Worm (Caenorhabditis elegans) whole organism, dauer: ENCODE measurements around the gene F54E2.5.

Experiments used
- unc-62 ChIP-seq: sonication (generic microtip); optimal IDR thresholded peaks from 2 replicates; lab custom pipeline; 2017; ENCODE audit warnings: missing biosample characterization, missing genetic modification reagents, missing genetic modification characterization

Gene F54E2.5

DNA sequence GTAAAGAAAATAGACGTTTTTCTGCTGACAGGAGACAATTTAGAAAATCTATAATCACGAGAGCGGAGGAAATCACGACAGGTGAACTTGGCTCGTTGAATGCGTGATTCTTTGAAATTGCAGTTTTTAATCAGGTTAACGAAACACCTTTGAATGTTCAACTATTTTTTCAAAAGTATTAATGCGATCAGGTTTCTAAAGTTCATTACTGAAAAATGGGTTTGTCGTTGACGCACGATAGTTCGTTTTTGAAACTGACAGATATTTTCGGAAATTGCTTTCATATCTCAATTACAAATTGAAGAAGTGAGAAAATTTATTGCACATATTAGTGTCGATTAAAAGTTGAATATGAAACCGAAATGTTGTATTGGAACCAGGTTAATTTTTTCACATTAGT lies at the start of gene F54E2.5:
F54E2.5 (minus strand) TSS at position 101 of the 400 bp plus-strand sequence.
- TF ChIP-seq unc-62: no peak

DNA sequence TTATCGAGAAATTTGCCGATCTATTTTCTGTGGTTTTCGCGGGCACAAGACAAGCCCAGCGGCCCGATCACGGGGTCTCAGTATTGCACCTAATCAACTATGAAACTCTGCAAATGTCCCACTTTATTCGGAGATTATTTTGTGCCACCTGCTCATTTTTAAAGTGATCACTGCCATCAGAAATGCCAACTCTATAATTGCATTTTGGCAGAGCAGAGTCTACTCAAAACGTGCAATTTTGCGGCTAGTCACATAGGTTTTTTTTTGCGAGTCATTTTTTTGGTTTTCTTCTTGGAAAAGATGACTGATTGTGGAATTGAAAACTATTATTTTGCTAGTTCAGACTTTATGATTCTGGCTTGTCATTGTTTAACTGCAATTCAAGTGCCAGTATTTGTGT lies 49.0 kb upstream of the F54E2.5 start, which contains the start of gene srh-240:
srh-240 (plus strand) TSS at position 301 of the 400 bp plus-strand sequence.
- TF ChIP-seq unc-62: no peak

DNA sequence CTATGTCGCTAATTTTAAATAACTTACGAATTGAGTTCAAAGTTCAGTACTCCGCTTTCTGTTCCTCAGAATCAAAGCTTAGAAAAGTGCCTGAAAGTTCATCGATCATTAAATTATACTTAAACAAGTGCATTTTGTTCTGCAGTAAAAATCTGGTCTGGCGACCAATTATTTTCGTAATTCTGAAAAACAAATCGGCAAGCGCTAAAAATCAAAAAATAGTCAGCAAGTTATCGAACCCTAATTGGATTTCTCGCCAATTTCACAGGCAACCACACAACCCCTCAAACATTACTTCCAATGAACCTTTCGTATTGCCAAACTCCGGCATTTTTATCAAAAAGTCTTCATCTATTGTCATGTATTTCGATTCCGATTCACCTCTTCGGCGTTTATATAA lies 47.2 kb upstream of the F54E2.5 start, which contains the start of gene srh-272:
srh-272 (plus strand) TSS at position 301 of the 400 bp plus-strand sequence.
- TF ChIP-seq unc-62: no peak

DNA sequence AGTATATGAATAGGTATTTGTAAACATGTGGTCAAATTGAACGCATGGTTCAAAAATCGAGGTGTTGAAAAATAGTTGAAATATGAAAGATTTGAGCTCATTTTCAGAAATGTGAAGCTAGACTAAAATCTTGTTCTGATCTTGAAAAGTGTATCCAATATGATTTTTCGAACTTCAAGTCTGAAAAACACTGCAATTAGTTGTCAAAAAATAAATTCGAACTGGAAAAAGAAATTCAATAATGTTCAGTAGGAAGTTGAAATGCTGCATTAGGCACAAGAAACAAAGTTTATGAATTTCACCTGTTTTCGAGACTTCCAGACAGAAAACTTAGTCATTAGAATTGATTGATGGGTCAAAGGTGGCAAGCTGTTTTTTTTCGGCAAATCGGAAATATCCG lies 45.6 kb upstream of the F54E2.5 start, which contains the start of gene srh-270:
srh-270 (minus strand) TSS at position 101 of the 400 bp plus-strand sequence.
- no peak for TF ChIP-seq unc-62

DNA sequence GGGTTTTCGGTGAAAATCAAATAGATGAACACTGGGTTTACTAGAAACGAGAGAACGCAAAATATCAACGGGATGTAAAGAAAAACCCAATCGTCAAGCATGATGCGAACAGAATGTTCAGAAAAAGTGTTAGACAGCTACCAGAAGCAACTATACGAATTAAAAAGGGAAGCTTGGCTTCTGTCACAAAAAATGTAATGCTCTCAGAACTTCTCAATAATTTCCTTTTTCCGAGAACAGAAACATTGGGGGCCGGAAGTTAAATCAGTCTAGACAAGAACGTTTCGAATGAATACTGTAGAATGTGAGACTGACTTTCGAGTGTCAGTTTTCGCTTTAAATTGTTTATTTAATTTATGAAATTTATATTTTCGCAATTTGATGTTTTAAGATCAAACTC lies 43.9 kb upstream of the F54E2.5 start, which contains the start of gene srj-54:
srj-54 (minus strand) TSS at position 101 of the 400 bp plus-strand sequence.
- TF ChIP-seq unc-62: no peak

DNA sequence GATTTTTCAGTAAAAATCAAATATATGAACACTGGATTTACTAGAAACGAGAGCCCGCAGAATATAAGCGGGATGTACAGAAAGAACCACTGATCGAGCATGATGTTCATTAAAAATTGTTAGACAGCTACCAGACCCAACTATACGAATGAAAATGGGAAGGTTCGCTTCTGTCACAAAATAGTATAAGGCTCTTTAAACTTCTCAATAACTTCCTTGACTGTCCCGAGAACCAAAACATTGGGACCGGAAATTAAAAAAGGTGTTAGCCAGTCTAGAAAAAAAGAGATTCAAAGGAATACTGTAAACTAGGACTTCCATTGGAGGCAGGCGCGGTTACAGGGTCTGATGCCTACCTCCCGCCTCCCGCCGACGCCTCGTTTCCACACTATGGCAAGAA lies 42.0 kb upstream of the F54E2.5 start, which contains the start of gene srj-55:
srj-55 (minus strand) TSS at position 101 of the 400 bp plus-strand sequence.
- TF ChIP-seq unc-62: no peak

DNA sequence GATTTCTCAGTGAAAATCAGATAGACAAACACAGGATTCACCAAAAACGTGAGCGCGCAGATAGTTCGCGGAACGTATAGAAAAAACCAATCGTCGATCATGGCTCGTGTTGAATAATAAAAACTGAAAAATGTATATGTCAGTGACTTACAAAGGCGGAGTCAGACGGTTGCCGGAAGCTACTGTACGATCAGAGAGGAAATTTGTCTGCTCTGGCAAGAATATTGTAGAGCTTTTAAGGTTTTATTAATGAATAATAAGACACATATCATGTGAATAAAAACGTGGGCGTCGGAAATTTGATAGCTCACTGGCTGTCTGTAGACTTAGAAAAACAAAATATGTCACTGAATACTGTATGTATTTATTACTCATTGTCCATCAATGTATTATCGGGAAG lies 39.6 kb upstream of the F54E2.5 start, which contains the start of gene srj-57:
srj-57 (minus strand) TSS at position 101 of the 400 bp plus-strand sequence.
- no peak for TF ChIP-seq unc-62

DNA sequence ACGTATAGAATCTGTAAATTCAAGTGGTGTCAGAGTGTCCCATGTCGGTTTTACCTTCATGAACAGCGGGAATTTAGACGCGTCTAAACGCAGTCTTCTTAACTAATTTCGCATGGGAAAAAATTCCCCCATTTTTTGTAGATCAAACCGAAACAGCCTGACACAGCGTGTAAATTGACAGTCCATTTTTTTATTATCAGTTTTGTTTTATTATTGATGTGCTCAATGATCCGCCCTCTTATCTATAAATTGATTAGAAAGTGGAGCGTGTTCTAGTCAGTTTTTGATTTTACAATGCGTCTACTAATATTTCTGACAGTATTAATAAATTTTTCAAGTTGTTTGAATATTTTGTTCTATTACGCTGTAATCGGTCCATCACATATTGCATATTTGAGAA lies 33.2 kb upstream of the F54E2.5 start, which contains the start of gene ugt-53:
ugt-53 (plus strand) TSS at position 273 of the 400 bp plus-strand sequence.
- no peak for TF ChIP-seq unc-62

DNA sequence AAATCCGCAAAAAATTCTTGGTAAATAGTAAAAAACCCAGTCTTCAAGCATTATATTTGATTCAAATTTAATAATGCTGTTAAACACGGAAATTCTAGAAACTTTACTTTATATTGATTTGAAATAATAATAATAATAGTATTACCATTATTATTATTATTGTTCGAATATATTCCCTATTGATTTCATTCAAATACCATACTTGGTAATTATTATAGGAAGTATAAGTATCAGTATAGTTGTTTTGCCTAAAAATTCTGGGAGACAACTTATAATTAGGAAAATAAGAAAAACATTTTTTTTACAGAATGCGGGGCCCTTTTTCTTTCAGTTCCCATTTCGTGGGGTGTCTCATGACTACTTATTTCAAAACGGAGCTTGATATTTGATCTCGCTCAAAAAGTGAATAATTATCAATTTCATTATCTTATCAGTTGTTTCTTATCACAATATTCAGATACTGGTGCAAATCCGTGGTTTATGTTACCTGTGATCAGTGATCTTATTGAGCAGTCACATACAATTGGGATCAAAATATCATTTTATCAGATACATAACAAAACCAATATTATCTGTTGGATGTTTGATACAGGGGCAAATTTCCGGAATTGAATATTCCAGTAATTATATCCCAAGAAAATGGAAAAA lies 32.6 kb upstream of the F54E2.5 start, which contains the start of gene srj-49:
srj-49 (minus strand) TSS at position 51 of the 648 bp plus-strand sequence.
- no peak for TF ChIP-seq unc-62

DNA sequence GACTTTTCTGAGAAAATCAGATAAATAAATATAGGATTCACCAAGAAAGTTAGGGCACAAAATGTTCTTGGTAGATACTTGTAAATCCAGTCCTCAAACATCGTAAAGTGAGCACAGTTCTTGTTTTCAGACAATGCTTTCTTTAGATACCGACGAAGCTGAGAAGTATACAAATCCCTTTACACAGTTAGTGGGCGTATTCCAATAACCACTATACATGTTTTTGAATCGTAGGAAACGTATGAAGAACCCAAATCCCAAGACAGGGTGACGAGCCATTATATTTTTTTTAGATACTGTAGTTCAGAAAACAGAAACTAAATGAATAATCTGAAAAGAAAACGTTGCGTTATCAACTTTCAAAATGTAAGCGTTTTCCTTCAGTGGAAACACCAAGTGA lies 29.9 kb upstream of the F54E2.5 start, which contains the start of gene srj-44:
srj-44 (minus strand) TSS at position 101 of the 400 bp plus-strand sequence.
- TF ChIP-seq unc-62: no peak

DNA sequence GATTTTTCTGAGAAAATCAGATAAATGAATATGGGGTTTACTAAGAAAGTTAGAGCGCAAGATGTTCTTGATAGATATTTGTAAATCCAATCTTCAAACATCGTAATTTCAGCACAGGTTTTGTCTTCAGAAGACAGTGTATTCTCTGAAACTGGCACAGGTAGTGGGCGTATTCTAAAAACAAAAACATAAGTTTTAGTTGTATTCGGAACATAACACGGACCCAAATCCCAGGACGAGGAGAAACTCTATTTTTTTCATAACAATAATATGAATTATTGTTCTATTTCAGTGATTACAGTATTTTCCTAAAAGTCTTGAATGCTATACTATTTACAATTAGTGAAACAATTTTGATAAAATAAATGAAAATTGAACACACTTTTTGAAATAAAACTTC lies 20.6 kb upstream of the F54E2.5 start, which contains the start of gene srj-45:
srj-45 (minus strand) TSS at position 101 of the 400 bp plus-strand sequence.
- no peak for TF ChIP-seq unc-62

DNA sequence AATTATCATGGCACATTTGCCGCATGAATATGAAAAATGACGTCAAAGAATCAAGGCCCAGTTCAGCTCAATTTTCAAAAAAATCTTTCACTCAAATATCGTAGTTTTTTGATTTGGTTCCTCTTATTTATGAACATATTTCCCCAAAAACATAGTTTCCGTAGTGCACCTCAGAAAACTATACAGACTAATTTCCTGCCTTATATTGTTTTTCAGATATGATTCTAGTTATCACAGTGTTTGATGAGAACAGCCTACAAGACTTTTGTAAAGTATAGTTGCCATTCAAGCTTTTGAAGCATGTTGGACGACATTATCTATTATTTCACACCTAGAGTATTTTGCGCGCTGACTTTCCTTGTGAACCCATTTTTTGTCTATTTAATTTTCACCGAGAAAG lies 16.8 kb upstream of the F54E2.5 start, which contains the start of gene srj-50:
srj-50 (plus strand) TSS at position 301 of the 400 bp plus-strand sequence.
- TF ChIP-seq unc-62: no peak

DNA sequence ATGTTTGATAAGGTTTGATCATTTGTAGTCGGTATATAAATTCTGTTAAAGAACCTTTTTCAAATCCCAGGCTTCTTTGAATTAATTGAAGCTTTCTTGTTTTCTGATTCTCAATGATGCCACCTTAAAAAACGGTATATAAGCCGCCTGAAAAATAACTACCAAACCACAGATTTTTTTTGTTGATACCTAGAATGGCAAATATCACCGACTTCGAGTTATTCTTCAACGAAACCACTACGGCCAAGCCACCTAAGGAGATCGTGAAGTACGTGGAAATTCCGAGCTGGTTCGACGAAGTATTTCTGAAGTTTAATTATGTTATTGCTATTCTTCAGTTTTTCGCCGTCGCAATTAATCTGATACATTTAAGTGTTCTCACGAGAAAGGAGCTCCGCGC lies 15.0 kb upstream of the F54E2.5 start, which contains the start of gene srw-2:
srw-2 (plus strand) TSS at position 62 of the 400 bp plus-strand sequence.
- no peak for TF ChIP-seq unc-62

DNA sequence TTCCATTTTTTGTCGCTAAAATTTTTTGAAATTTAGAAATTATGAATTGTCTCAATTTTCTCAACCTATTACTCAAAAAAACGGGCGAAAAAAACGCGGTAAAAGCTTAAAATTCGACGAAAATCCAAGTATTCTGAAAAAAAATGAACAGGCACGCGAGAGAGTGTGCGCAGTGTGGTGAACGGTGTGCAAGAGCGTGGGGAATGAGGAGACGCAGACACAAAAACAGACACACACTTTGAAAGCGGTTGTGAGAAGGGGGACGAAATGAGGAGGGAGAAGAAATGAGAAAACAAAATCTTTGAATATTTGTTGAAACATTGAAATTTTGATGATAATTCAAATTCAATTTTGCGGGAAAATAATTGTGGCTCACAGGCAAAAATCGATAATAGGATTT lies 11.0 kb upstream of the F54E2.5 start, which contains the start of gene T03D3.5:
T03D3.5 (minus strand) TSS at position 21 of the 400 bp plus-strand sequence.
- no peak for TF ChIP-seq unc-62

DNA sequence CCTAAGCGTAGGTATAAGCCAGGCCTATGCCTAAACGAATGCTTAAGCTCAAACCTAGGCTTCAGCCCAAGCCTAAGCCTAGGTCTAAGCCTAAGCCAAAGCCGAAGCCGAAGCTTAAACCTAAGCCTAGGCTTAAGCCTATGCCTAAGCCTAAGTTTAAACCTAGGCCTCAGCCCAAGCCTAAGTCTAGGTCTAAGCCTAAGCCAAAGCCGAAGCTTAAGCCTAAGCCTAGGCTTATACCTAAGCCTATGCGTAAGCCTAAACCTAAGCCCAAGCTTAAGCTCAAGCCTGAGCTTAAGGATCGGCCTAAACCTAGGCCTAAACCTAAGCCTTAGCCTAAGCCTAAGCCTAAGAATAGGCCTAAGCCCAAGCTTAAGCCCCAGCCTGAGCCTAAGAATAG lies 10.1 kb upstream of the F54E2.5 start:
- TF ChIP-seq unc-62: no peak

DNA sequence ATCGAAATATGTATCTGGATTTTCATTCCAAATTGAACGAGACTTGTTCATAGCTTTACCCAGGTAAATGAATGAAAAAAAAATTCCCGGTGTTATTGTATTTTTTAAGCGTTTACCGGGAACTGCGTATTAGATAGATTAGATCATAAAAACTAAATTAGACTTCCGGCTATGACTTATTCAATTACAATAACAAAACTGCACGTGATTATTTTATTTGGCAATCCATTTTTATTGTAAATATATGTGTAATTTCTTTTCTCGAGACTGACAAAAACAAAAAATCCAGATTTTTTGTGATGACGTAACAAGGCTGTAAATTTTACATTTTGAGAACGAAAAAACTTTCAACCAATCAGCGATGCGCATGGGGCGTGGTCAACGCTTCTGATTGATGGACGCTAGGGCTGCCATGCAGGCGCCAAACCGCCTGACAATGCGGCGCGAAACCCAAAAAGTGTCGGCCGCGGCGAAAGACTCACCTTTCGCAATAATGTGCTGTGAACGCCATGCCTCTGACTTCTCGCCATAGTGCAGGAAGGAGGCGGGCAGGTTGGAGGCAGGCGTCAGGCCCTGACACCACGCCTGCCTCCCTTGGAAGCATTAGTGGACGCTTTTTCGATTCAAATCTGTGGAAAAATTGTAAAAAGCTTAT lies 5.9 kb upstream of the F54E2.5 start, which contains the start of gene srh-36:
srh-36 (minus strand) TSS at position 51 of the 655 bp plus-strand sequence.
- no peak for TF ChIP-seq unc-62

DNA sequence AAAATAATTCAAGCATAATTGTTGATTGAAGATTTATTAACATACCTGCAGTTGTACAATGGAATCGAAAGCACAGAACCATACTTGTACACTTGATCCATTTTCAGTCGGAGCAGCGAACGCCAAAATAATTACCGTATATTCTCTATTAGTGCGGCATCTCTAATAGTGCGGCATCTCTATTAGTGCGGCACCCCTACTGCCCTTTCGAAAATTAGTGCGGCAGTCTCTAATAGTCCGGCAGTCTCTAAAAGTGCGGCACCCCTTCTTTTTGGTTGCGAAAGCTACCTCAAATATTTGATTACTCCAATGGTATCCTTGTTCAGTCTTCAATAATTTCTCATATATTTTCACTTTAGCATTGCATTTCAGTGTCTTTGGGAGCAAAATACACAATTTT lies 2.3 kb upstream of the F54E2.5 start, which contains the start of gene srt-34:
srt-34 (minus strand) TSS at position 101 of the 400 bp plus-strand sequence.
- TF ChIP-seq unc-62: no peak
